Worm (Caenorhabditis elegans) whole organism, L1 larva: ENCODE measurements around the gene srh-82.

Experiments used
- C16A3.4 ChIP-seq: fragments of 150-350 bp; optimal IDR thresholded peaks from 2 replicates; lab custom pipeline; 2014; ENCODE audit warnings: missing biosample characterization, missing genetic modification characterization
- C34B4.2 ChIP-seq: sonication (generic microtip); optimal IDR thresholded peaks from 2 replicates; lab custom pipeline; 2017; ENCODE audit warnings: mild to moderate bottlenecking, missing genetic modification characterization, missing compliant biosample characterization
- aha-1 ChIP-seq: fragments of 150-350 bp; optimal IDR thresholded peaks from 2 replicates; lab custom pipeline; 2014; ENCODE audit warnings: missing biosample characterization, missing genetic modification characterization
- alr-1 ChIP-seq: fragments of 200-800 bp; sonication (Bioruptor generic); optimal IDR thresholded peaks from 2 replicates; lab custom pipeline; 2018; ENCODE audit warnings: borderline replicate concordance, mild to moderate bottlenecking, missing genetic modification characterization, missing compliant biosample characterization
- aly-2 ChIP-seq: fragments of 150-350 bp; optimal IDR thresholded peaks from 2 replicates; lab custom pipeline; 2014; ENCODE audit warnings: missing biosample characterization, missing genetic modification characterization
- ama-1 ChIP-seq: fragments of 150-350 bp; optimal IDR thresholded peaks from 2 replicates; lab custom pipeline; 2014
- ceh-63 ChIP-seq: fragments of 200-800 bp; sonication (Bioruptor generic); optimal IDR thresholded peaks from 2 replicates; lab custom pipeline; 2018; ENCODE audit warnings: mild to moderate bottlenecking, missing genetic modification characterization, missing compliant biosample characterization
- ceh-8 ChIP-seq: fragments of 200-800 bp; sonication (Bioruptor generic); optimal IDR thresholded peaks from 2 replicates; lab custom pipeline; 2018; ENCODE audit warnings: mild to moderate bottlenecking, missing genetic modification characterization, moderate library complexity, missing compliant biosample characterization
- ceh-82 ChIP-seq, 3 experiments: fragments of 150-350 bp in 1 of 3; sonication (generic microtip) in 2 of 3; optimal IDR thresholded peaks; 2 replicates each; lab custom pipeline; 2014 to 2017; ENCODE audit warnings: missing biosample characterization in 3 of 3, missing genetic modification characterization in 3 of 3
- ceh-88 ChIP-seq: fragments of 200-800 bp; sonication (Bioruptor generic); IDR thresholded peaks from 2 replicates; pipeline ENCODE4 v1.3.6; 2022; ENCODE audit warnings: missing genetic modification characterization, missing compliant biosample characterization
- ceh-90 ChIP-seq: sonication (generic microtip); optimal IDR thresholded peaks from 2 replicates; lab custom pipeline; 2016; ENCODE audit warnings: missing genetic modification characterization, missing compliant biosample characterization
- dsc-1 ChIP-seq: sonication (generic microtip); optimal IDR thresholded peaks from 2 replicates; lab custom pipeline; 2016; ENCODE audit warnings: mild to moderate bottlenecking, missing genetic modification characterization, missing compliant biosample characterization
- efl-3 ChIP-seq: fragments of 200-800 bp; sonication (Bioruptor generic); optimal IDR thresholded peaks from 2 replicates; lab custom pipeline; 2018; ENCODE audit warnings: mild to moderate bottlenecking, missing genetic modification characterization, missing compliant biosample characterization
- egl-27 ChIP-seq, 2 experiments: fragments of 150-350 bp in 1 of 2; sonication (generic microtip); optimal IDR thresholded peaks; 3 replicates each; lab custom pipeline; 2017 to 2018; ENCODE audit warnings: missing biosample characterization in 2 of 2, missing genetic modification characterization in 2 of 2, missing genetic modification reagents in 2 of 2
- elt-3 ChIP-seq, 6 experiments: fragments of 150-350 bp in 1 of 6; sonication (generic microtip); optimal IDR thresholded peaks; 2 replicates each; lab custom pipeline; 2017 to 2018; ENCODE audit warnings: missing biosample characterization in 6 of 6, missing genetic modification characterization in 6 of 6, inconsistent platforms in 1 of 6
- ets-5 ChIP-seq: fragments of 200-800 bp; sonication (Bioruptor generic); IDR thresholded peaks from 2 replicates; pipeline ENCODE4 v1.3.6; 2022; ENCODE audit warnings: missing genetic modification characterization, missing compliant biosample characterization
- fkh-8 ChIP-seq: sonication (generic microtip); optimal IDR thresholded peaks from 2 replicates; lab custom pipeline; 2016; ENCODE audit warnings: mild to moderate bottlenecking, missing genetic modification characterization, missing compliant biosample characterization
- fos-1 ChIP-seq: fragments of 150-350 bp; optimal IDR thresholded peaks from 2 replicates; lab custom pipeline; 2014; ENCODE audit warnings: missing biosample characterization, missing genetic modification characterization
- grh-1 ChIP-seq: fragments of 200-800 bp; sonication (Bioruptor generic); IDR thresholded peaks from 2 replicates; pipeline ENCODE4 v1.3.6; 2022; ENCODE audit warnings: missing genetic modification reagents, missing genetic modification characterization, missing compliant biosample characterization
- hlh-4 ChIP-seq: sonication (generic microtip); optimal IDR thresholded peaks from 2 replicates; lab custom pipeline; 2016; ENCODE audit warnings: mild to moderate bottlenecking, missing genetic modification characterization, missing compliant biosample characterization
- isw-1 ChIP-seq: fragments of 200-800 bp; sonication (Bioruptor generic); IDR thresholded peaks from 2 replicates; pipeline ENCODE4 v1.3.6; 2022; ENCODE audit warnings: missing genetic modification characterization, missing compliant biosample characterization
- jun-1 ChIP-seq: fragments of 150-350 bp; optimal IDR thresholded peaks from 2 replicates; lab custom pipeline; 2014; ENCODE audit warnings: missing biosample characterization, missing genetic modification reagents, missing genetic modification characterization
- lin-13 ChIP-seq: fragments of 150-350 bp; optimal IDR thresholded peaks from 2 replicates; lab custom pipeline; 2014; ENCODE audit warnings: missing biosample characterization, missing genetic modification reagents, missing genetic modification characterization
- lin-14 ChIP-seq: fragments of 200-800 bp; sonication (Bioruptor generic); optimal IDR thresholded peaks from 2 replicates; lab custom pipeline; 2018; ENCODE audit warnings: mild to moderate bottlenecking, missing genetic modification characterization, moderate library complexity, missing compliant biosample characterization
- lin-15B ChIP-seq: fragments of 150-350 bp; sonication (generic microtip); optimal IDR thresholded peaks from 3 replicates; lab custom pipeline; 2014; ENCODE audit warnings: missing biosample characterization, missing genetic modification characterization
- lin-35 ChIP-seq, 2 experiments: fragments of 150-350 bp; optimal IDR thresholded peaks; 2 replicates each; lab custom pipeline; 2014; ENCODE audit warnings: missing biosample characterization in 2 of 2, missing genetic modification characterization in 2 of 2, missing genetic modification reagents in 2 of 2
- lir-3 ChIP-seq: sonication (generic microtip); optimal IDR thresholded peaks from 2 replicates; lab custom pipeline; 2016; ENCODE audit warnings: mild to moderate bottlenecking, missing genetic modification characterization, moderate library complexity, missing compliant biosample characterization; ENCODE audit not compliant: poor library complexity
- lsy-2 ChIP-seq, 2 experiments: fragments of 150-350 bp; optimal IDR thresholded peaks; 2 replicates each; lab custom pipeline; 2014; ENCODE audit warnings: missing biosample characterization in 2 of 2, missing genetic modification characterization in 2 of 2
- mab-9 ChIP-seq: fragments of 200-800 bp; sonication (Bioruptor generic); IDR thresholded peaks from 2 replicates; pipeline ENCODE4 v1.3.6; 2022; ENCODE audit warnings: missing genetic modification reagents, missing genetic modification characterization, missing compliant biosample characterization
- mdl-1 ChIP-seq, 2 experiments: fragments of 150-350 bp; optimal IDR thresholded peaks; 2 replicates each; lab custom pipeline; 2014 to 2017; ENCODE audit warnings: missing biosample characterization in 2 of 2, missing genetic modification characterization in 2 of 2, inconsistent platforms in 1 of 2
- mef-2 ChIP-seq: fragments of 150-350 bp; optimal IDR thresholded peaks from 2 replicates; lab custom pipeline; 2014; ENCODE audit warnings: missing biosample characterization, missing genetic modification characterization
- mep-1 ChIP-seq: fragments of 150-350 bp; optimal IDR thresholded peaks from 2 replicates; lab custom pipeline; 2014; ENCODE audit warnings: missing biosample characterization, missing genetic modification characterization
- nhr-11 ChIP-seq: fragments of 150-350 bp; optimal IDR thresholded peaks from 2 replicates; lab custom pipeline; 2014; ENCODE audit warnings: missing biosample characterization, missing genetic modification characterization
- nhr-237 ChIP-seq: fragments of 150-350 bp; optimal IDR thresholded peaks from 2 replicates; lab custom pipeline; 2014; ENCODE audit warnings: missing biosample characterization, missing genetic modification characterization
- nhr-28 ChIP-seq: fragments of 150-350 bp; optimal IDR thresholded peaks from 2 replicates; lab custom pipeline; 2014; ENCODE audit warnings: missing biosample characterization, missing genetic modification characterization
- nhr-71 ChIP-seq: sonication (generic microtip); optimal IDR thresholded peaks from 2 replicates; lab custom pipeline; 2016; ENCODE audit warnings: mild to moderate bottlenecking, missing genetic modification characterization, moderate library complexity, missing compliant biosample characterization
- nhr-76 ChIP-seq: sonication (generic microtip); optimal IDR thresholded peaks from 2 replicates; lab custom pipeline; 2017; ENCODE audit warnings: missing biosample characterization, missing genetic modification characterization
- nhr-77 ChIP-seq: fragments of 150-350 bp; optimal IDR thresholded peaks from 2 replicates; lab custom pipeline; 2014; ENCODE audit warnings: missing biosample characterization, missing genetic modification characterization
- nhr-84 ChIP-seq: sonication (generic microtip); optimal IDR thresholded peaks from 2 replicates; lab custom pipeline; 2017; ENCODE audit warnings: missing biosample characterization, missing genetic modification characterization
- nhr-90 ChIP-seq: sonication (generic microtip); optimal IDR thresholded peaks from 2 replicates; lab custom pipeline; 2016; ENCODE audit warnings: mild to moderate bottlenecking, missing genetic modification characterization, missing compliant biosample characterization; ENCODE audit not compliant: poor library complexity
- skn-1 ChIP-seq: fragments of 150-350 bp; optimal IDR thresholded peaks from 2 replicates; lab custom pipeline; 2014; ENCODE audit warnings: missing biosample characterization, missing genetic modification characterization
- snu-23 ChIP-seq: sonication (generic microtip); optimal IDR thresholded peaks from 2 replicates; lab custom pipeline; 2016; ENCODE audit warnings: missing genetic modification characterization, missing compliant biosample characterization
- sptf-1 ChIP-seq: fragments of 150-350 bp; optimal IDR thresholded peaks from 2 replicates; lab custom pipeline; 2014; ENCODE audit warnings: missing biosample characterization, missing genetic modification characterization
- sup-37 ChIP-seq: fragments of 200-800 bp; sonication (Bioruptor generic); optimal IDR thresholded peaks from 2 replicates; lab custom pipeline; 2018; ENCODE audit warnings: mild to moderate bottlenecking, missing genetic modification characterization, missing compliant biosample characterization
- swsn-7 ChIP-seq: sonication (generic microtip); optimal IDR thresholded peaks from 2 replicates; lab custom pipeline; 2016; ENCODE audit warnings: missing genetic modification characterization, missing compliant biosample characterization
- tbx-2 ChIP-seq: sonication (generic microtip); optimal IDR thresholded peaks from 2 replicates; lab custom pipeline; 2016; ENCODE audit warnings: missing genetic modification characterization, missing compliant biosample characterization
- unc-30 ChIP-seq: sonication (generic microtip); optimal IDR thresholded peaks from 2 replicates; lab custom pipeline; 2017; ENCODE audit warnings: missing biosample characterization, missing genetic modification characterization
- unc-86 ChIP-seq: sonication (generic microtip); optimal IDR thresholded peaks from 2 replicates; lab custom pipeline; 2016; ENCODE audit warnings: missing genetic modification characterization, missing compliant biosample characterization
- unc-98 ChIP-seq: fragments of 200-800 bp; sonication (Bioruptor generic); IDR thresholded peaks from 2 replicates; pipeline ENCODE4 v1.3.6; 2022; ENCODE audit warnings: missing genetic modification characterization, missing compliant biosample characterization
- vab-15 ChIP-seq: sonication (generic microtip); optimal IDR thresholded peaks from 2 replicates; lab custom pipeline; 2017; ENCODE audit warnings: missing genotype, mild to moderate bottlenecking, missing genetic modification characterization, missing compliant biosample characterization
- xbp-1 ChIP-seq: sonication (generic microtip); optimal IDR thresholded peaks from 2 replicates; lab custom pipeline; 2016; ENCODE audit warnings: missing genetic modification characterization, missing compliant biosample characterization
- zag-1 ChIP-seq: fragments of 150-350 bp; optimal IDR thresholded peaks from 2 replicates; lab custom pipeline; 2014; ENCODE audit warnings: missing biosample characterization, missing genetic modification characterization
- zip-4 ChIP-seq: fragments of 200-800 bp; sonication (Bioruptor generic); optimal IDR thresholded peaks from 2 replicates; lab custom pipeline; 2018; ENCODE audit warnings: mild to moderate bottlenecking, missing genetic modification characterization, moderate library complexity, missing compliant biosample characterization
- ztf-11 ChIP-seq, 2 experiments: sonication (generic microtip); optimal IDR thresholded peaks; 2 replicates each; lab custom pipeline; 2016 to 2017; ENCODE audit warnings: missing genetic modification characterization in 2 of 2, missing biosample characterization in 1 of 2, missing compliant biosample characterization in 1 of 2

srh-82 gene

DNA sequence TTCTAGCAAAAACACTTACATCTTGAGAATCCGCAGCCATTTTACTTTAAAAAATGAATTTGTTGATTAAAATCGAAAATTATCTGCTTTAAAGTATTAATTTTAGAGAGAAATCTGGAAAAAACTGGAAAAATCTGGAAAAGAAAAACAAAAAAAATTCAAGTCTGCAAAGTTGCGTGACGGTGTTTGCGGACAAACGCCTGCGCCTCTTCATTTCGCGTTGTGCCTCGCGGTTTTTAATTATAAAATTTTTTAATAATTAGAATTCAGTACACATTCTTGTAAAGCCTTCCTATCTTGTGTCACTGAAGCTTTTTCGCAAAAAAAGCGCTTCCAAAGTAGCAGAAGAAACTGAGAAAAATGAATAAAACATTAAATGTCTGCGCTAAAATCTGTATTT, 18.3 kb upstream of the srh-82 start, which contains the start of gene W03F9.1 (continued):
- no peak for TF ChIP-seq alr-1
- no peak for TF ChIP-seq vab-15 (tag; lab: Kevin White, UChicago)
- no peak for TF ChIP-seq elt-3 (tag; optimal IDR thresholded peaks at IDR 0.05; lab: Kevin White, UChicago)
- no peak for TF ChIP-seq zag-1 (tag; lab: Kevin White, UChicago)
- no peak for TF ChIP-seq lin-14 (GFP tag; lab: Kevin White, UChicago)
- no peak for TF ChIP-seq C34B4.2 (tag; lab: Kevin White, UChicago)
- TF ChIP-seq lir-3 (tag; lab: Kevin White, UChicago) = no peak
- no peak for TF ChIP-seq ets-5 (GFP tag; lab: Robert Waterston, UW)
- no peak for TF ChIP-seq ceh-63 (GFP tag; lab: Kevin White, UChicago)
- peak; percentile 69 for TF ChIP-seq skn-1 (tag; lab: Kevin White, UChicago)
- TF ChIP-seq nhr-71 (tag; lab: Kevin White, UChicago) = peak; percentile 82
- TF ChIP-seq zip-4 (GFP tag; lab: Kevin White, UChicago) = peak; percentile 11
- TF ChIP-seq sptf-1 (tag; lab: Kevin White, UChicago) = no peak
- TF ChIP-seq ceh-8 = peak; percentile 78
- TF ChIP-seq lin-13 = peak; percentile 16
- TF ChIP-seq ceh-82 (tag; optimal IDR thresholded peaks at IDR 0.05; lab: Kevin White, UChicago) = peak in 2 of 3 experiments; percentile 57 to 60
- TF ChIP-seq jun-1 (tag; lab: Kevin White, UChicago) = no peak
- TF ChIP-seq efl-3 (GFP tag; lab: Kevin White, UChicago) = no peak
- TF ChIP-seq tbx-2 (tag; lab: Kevin White, UChicago) = peak; percentile 69
- TF ChIP-seq mdl-1 (tag; optimal IDR thresholded peaks at IDR 0.05; lab: Kevin White, UChicago) = no peak
- TF ChIP-seq xbp-1 = peak; percentile 69
- TF ChIP-seq lin-35 (GFP tag; optimal IDR thresholded peaks at IDR 0.05; lab: Kevin White, UChicago) = peak; percentile 41 to 57
- TF ChIP-seq aha-1 = no peak
- peak; percentile 72 for TF ChIP-seq swsn-7
- TF ChIP-seq nhr-11 (tag; lab: Kevin White, UChicago) = peak; percentile 21
- no peak for TF ChIP-seq nhr-84 (tag; lab: Kevin White, UChicago)
- TF ChIP-seq nhr-237 (tag; lab: Kevin White, UChicago) = no peak
- no peak for TF ChIP-seq ceh-90 (tag; lab: Kevin White, UChicago)
- 0 out of 2 replicates have a peak, but pooled peaks have one; percentile 17 for TF ChIP-seq grh-1
- peak; percentile 48 for TF ChIP-seq fkh-8
- peak; percentile 73 for TF ChIP-seq nhr-90 (tag; lab: Kevin White, UChicago)
- no peak for TF ChIP-seq lin-15B (tag; lab: Kevin White, UChicago)
- TF ChIP-seq aly-2 (tag; lab: Kevin White, UChicago) = no peak
- TF ChIP-seq hlh-4 (tag; lab: Kevin White, UChicago) = no peak
- peak; percentile 62 for TF ChIP-seq isw-1
- peak; percentile 96 for TF ChIP-seq mep-1 (tag; lab: Kevin White, UChicago)
- TF ChIP-seq sup-37 (GFP tag; lab: Kevin White, UChicago) = no peak
- no peak for TF ChIP-seq unc-30 (tag; lab: Kevin White, UChicago)
- TF ChIP-seq snu-23 (GFP tag; lab: Kevin White, UChicago) = peak; percentile 78
- TF ChIP-seq dsc-1 = peak; percentile 85
- peak; percentile 21 for TF ChIP-seq C16A3.4 (tag; lab: Kevin White, UChicago)
- no peak for TF ChIP-seq mef-2
- peak; percentile 59 to 79 for TF ChIP-seq lsy-2 (tag; optimal IDR thresholded peaks at IDR 0.05; lab: Kevin White, UChicago)
- TF ChIP-seq unc-98 = no peak
- TF ChIP-seq nhr-77 = no peak
- TF ChIP-seq egl-27 (tag; optimal IDR thresholded peaks at IDR 0.05; lab: Kevin White, UChicago) = no peak
- TF ChIP-seq nhr-28 = no peak
- TF ChIP-seq nhr-76 (tag; lab: Kevin White, UChicago) = no peak
- TF ChIP-seq ama-1 = no peak
- no peak for TF ChIP-seq mab-9
- TF ChIP-seq ceh-88 (GFP tag; lab: Robert Waterston, UW) = no peak
- no peak for TF ChIP-seq ztf-11 (tag; optimal IDR thresholded peaks at IDR 0.05; lab: Kevin White, UChicago)
- TF ChIP-seq fos-1 (tag; lab: Kevin White, UChicago) = no peak
- TF ChIP-seq unc-86 (tag; lab: Kevin White, UChicago) = peak; percentile 71
